Worm (Caenorhabditis elegans) whole organism, L2 larva: ENCODE measurements around the gene sid-5.

Experiments
- C34F6.9 ChIP-seq: fragments of 150-350 bp; optimal IDR thresholded peaks from 2 replicates; lab custom pipeline; 2014; ENCODE audit warnings: missing biosample characterization, missing genetic modification characterization
- F13H6.1 ChIP-seq: sonication (generic microtip); optimal IDR thresholded peaks from 2 replicates; lab custom pipeline; 2016; ENCODE audit warnings: missing genetic modification characterization, missing compliant biosample characterization
- R02D3.7 ChIP-seq: fragments of 150-350 bp; optimal IDR thresholded peaks from 2 replicates; lab custom pipeline; 2014; ENCODE audit warnings: missing biosample characterization, missing genetic modification characterization
- Y55F3AM.14 ChIP-seq: fragments of 200-800 bp; sonication (Bioruptor generic); optimal IDR thresholded peaks from 2 replicates; lab custom pipeline; 2018; ENCODE audit warnings: mild to moderate bottlenecking, missing genetic modification characterization, missing compliant biosample characterization
- ZK546.5 ChIP-seq: sonication (generic microtip); optimal IDR thresholded peaks from 2 replicates; lab custom pipeline; 2017; ENCODE audit warnings: missing biosample characterization, missing genetic modification characterization
- ama-1 ChIP-seq: fragments of 150-350 bp; optimal IDR thresholded peaks from 2 replicates; lab custom pipeline; 2018; ENCODE audit warnings: inconsistent platforms
- ceh-16 ChIP-seq: fragments of 150-350 bp; optimal IDR thresholded peaks from 2 replicates; lab custom pipeline; 2014; ENCODE audit warnings: missing biosample characterization, missing genetic modification characterization
- crh-2 ChIP-seq: sonication (generic microtip); optimal IDR thresholded peaks from 2 replicates; lab custom pipeline; 2017; ENCODE audit warnings: missing biosample characterization, missing genetic modification characterization
- egl-27 ChIP-seq: sonication (generic microtip); optimal IDR thresholded peaks from 3 replicates; lab custom pipeline; 2017; ENCODE audit warnings: missing biosample characterization, missing genetic modification reagents, missing genetic modification characterization
- elt-1 ChIP-seq: fragments of 150-350 bp; optimal IDR thresholded peaks from 2 replicates; lab custom pipeline; 2014; ENCODE audit warnings: missing biosample characterization, missing genetic modification characterization
- elt-3 ChIP-seq: sonication (generic microtip); optimal IDR thresholded peaks from 2 replicates; lab custom pipeline; 2017; ENCODE audit warnings: missing biosample characterization, missing genetic modification characterization
- fos-1 ChIP-seq: fragments of 150-350 bp; optimal IDR thresholded peaks from 2 replicates; lab custom pipeline; 2014; ENCODE audit warnings: missing biosample characterization, missing genetic modification characterization
- lin-13 ChIP-seq: fragments of 150-350 bp; optimal IDR thresholded peaks from 2 replicates; lab custom pipeline; 2014; ENCODE audit warnings: missing biosample characterization, missing genetic modification reagents, missing genetic modification characterization
- lsy-2 ChIP-seq, 2 experiments: fragments of 150-350 bp in 1 of 2; sonication (generic microtip) in 1 of 2; optimal IDR thresholded peaks; 2 replicates each; lab custom pipeline; 2014 to 2017; ENCODE audit warnings: missing biosample characterization in 2 of 2, missing genetic modification characterization in 2 of 2
- mab-5 ChIP-seq: fragments of 150-350 bp; optimal IDR thresholded peaks from 2 replicates; lab custom pipeline; 2014; ENCODE audit warnings: missing biosample characterization, missing genetic modification characterization
- nhr-10 ChIP-seq: sonication (generic microtip); optimal IDR thresholded peaks from 2 replicates; lab custom pipeline; 2017; ENCODE audit warnings: missing biosample characterization, missing genetic modification characterization
- nhr-11 ChIP-seq: fragments of 150-350 bp; optimal IDR thresholded peaks from 2 replicates; lab custom pipeline; 2014; ENCODE audit warnings: missing biosample characterization, missing genetic modification characterization
- nhr-12 ChIP-seq: fragments of 150-350 bp; optimal IDR thresholded peaks from 2 replicates; lab custom pipeline; 2014; ENCODE audit warnings: missing biosample characterization, missing genetic modification characterization
- nhr-129 ChIP-seq: fragments of 150-350 bp; optimal IDR thresholded peaks from 2 replicates; lab custom pipeline; 2014; ENCODE audit warnings: missing biosample characterization, missing genetic modification characterization
- nhr-21 ChIP-seq: fragments of 150-350 bp; optimal IDR thresholded peaks from 2 replicates; lab custom pipeline; 2014; ENCODE audit warnings: missing biosample characterization, missing genetic modification characterization
- nhr-237 ChIP-seq: fragments of 150-350 bp; optimal IDR thresholded peaks from 2 replicates; lab custom pipeline; 2014; ENCODE audit warnings: missing biosample characterization, missing genetic modification characterization
- nhr-25 ChIP-seq: fragments of 150-350 bp; sonication (generic microtip); optimal IDR thresholded peaks from 3 replicates; lab custom pipeline; 2014; ENCODE audit warnings: missing biosample characterization, missing genetic modification characterization
- nhr-6 ChIP-seq: fragments of 150-350 bp; optimal IDR thresholded peaks from 2 replicates; lab custom pipeline; 2014; ENCODE audit warnings: missing biosample characterization, missing genetic modification characterization
- nhr-77 ChIP-seq: fragments of 150-350 bp; optimal IDR thresholded peaks from 2 replicates; lab custom pipeline; 2014; ENCODE audit warnings: missing biosample characterization, missing genetic modification characterization
- peb-1 ChIP-seq: fragments of 150-350 bp; optimal IDR thresholded peaks from 2 replicates; lab custom pipeline; 2014; ENCODE audit warnings: missing biosample characterization, missing genetic modification characterization
- sem-4 ChIP-seq: fragments of 150-350 bp; optimal IDR thresholded peaks from 2 replicates; lab custom pipeline; 2014; ENCODE audit warnings: missing biosample characterization, missing genetic modification reagents, missing genetic modification characterization
- skn-1 ChIP-seq: sonication (generic microtip); optimal IDR thresholded peaks from 2 replicates; lab custom pipeline; 2017; ENCODE audit warnings: missing biosample characterization, missing genetic modification characterization
- sma-3 ChIP-seq: sonication (generic microtip); optimal IDR thresholded peaks from 2 replicates; lab custom pipeline; 2016; ENCODE audit warnings: missing genetic modification reagents, missing genetic modification characterization, missing compliant biosample characterization
- sma-9 ChIP-seq, 2 experiments: fragments of 150-350 bp in 1 of 2; sonication (generic microtip) in 1 of 2; optimal IDR thresholded peaks; 2 replicates each; lab custom pipeline; 2014 to 2016; ENCODE audit warnings: missing genetic modification characterization in 2 of 2, mild to moderate bottlenecking in 1 of 2, missing biosample characterization in 1 of 2, missing compliant biosample characterization in 1 of 2, missing genetic modification reagents in 1 of 2, moderate library complexity in 1 of 2
- snpc-4 ChIP-seq: fragments of 150-350 bp; optimal IDR thresholded peaks from 2 replicates; lab custom pipeline; 2014; ENCODE audit warnings: missing biosample characterization, missing genetic modification characterization
- unc-39 ChIP-seq: fragments of 150-350 bp; optimal IDR thresholded peaks from 2 replicates; lab custom pipeline; 2014; ENCODE audit warnings: missing biosample characterization, missing genetic modification characterization
- unc-55 ChIP-seq: fragments of 150-350 bp; sonication (generic microtip); optimal IDR thresholded peaks from 3 replicates; lab custom pipeline; 2014; ENCODE audit warnings: missing biosample characterization, missing genetic modification reagents, missing genetic modification characterization
- unc-62 ChIP-seq: fragments of 150-350 bp; optimal IDR thresholded peaks from 2 replicates; lab custom pipeline; 2014; ENCODE audit warnings: missing biosample characterization, missing genetic modification reagents, missing genetic modification characterization
- ztf-1 ChIP-seq: fragments of 200-800 bp; sonication (Bioruptor generic); conservative IDR thresholded peaks from 2 replicates; pipeline ENCODE4 v1.3.6; 2022; ENCODE audit warnings: missing genetic modification characterization, missing compliant biosample characterization
- ztf-4 ChIP-seq: fragments of 150-350 bp; optimal IDR thresholded peaks from 2 replicates; lab custom pipeline; 2014; ENCODE audit warnings: missing biosample characterization, missing genetic modification characterization

sid-5 gene

DNA sequence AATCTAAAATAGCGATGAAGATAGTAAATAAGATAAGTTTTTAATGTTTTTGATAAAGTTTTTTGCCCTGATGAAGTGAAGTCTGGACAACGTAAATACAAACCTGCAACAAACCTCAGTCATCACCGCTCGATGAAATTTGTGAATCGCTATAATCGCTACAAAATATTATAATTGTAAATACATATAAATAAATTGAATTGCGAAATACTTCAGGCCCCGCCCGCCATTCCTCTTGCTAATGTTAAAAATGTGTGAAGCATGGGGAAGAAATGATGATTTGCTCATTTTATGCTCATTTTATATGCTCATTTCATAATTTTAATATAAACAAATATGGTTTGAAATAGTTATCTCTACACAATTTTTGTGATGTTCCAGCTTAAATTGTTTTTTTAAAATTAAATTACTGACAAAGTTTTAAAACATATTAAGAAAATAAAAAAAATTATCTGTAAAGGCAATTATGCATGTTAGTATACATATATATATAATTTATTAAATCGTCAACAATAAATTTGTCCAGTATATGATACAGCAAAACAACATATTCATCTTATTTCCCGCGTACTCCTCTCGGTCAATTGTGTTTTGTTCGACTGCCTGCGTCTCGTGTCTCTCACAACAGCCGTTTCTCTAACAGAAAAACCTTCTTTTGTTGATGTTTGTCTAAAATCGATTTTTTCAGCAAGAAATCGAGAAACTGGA, at the start of gene sid-5:
TSS of gene sid-5 (plus strand) at position 658 of the 708 bp plus-strand sequence.
- TF ChIP-seq elt-3 (no peak), nhr-25 (peak; percentile 8), nhr-129 (tag; lab: Kevin White, UChicago) (peak; percentile 7)

DNA sequence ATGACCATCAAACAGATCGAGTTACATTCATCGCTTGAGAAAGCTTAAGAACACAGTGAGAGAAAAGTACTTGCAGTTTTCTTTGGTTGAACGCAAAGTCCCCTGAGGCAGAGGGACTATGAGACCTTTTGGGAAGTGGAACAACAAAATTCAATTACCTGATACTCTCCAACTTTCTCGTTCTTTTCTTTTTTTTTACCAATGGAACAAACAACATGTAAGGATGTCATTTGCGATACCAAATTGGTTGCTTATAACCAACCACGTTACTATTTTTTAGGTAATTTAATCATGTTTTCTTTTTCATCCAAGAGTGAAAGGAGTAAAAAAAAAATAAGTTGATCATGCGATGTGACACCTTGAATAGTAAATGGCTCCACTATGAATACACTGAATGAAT, 47.7 kb upstream of the sid-5 start:
- TF ChIP-seq snpc-4 = no peak
- TF ChIP-seq sma-9 (GFP tag; optimal IDR thresholded peaks at IDR 0.05; lab: Kevin White, UChicago) = peak; percentile 7
- TF ChIP-seq sma-9 (tag; optimal IDR thresholded peaks at IDR 0.05; lab: Kevin White, UChicago) = no peak
- no peak for TF ChIP-seq sem-4
- TF ChIP-seq egl-27 (tag; lab: Kevin White, UChicago) = no peak
- TF ChIP-seq F13H6.1 = no peak

DNA sequence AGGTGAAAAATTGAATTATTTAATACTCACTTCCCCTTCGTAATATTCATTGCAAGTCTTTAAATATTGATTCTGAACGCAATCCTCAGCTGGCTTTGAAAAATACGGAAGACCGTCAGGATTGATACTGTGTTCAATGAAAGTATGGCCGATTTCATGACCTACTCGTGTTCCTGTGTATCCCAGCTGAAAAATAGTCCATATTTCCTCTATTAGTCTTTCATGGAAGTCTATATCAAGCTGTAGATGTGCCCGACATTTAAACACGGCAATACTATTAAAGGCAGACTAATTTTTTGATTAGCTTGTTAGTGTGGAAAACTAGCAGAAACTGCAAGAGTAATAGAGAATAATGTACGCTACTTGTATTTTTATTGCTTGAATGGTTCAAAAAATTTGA, 43.0 kb upstream of the sid-5 start:
- TF ChIP-seq lin-13 (GFP tag; lab: Kevin White, UChicago) (no peak), ztf-4 (tag; lab: Kevin White, UChicago) (no peak), nhr-25 (no peak), peb-1 (tag; lab: Kevin White, UChicago) (no peak), nhr-6 (tag; lab: Kevin White, UChicago) (no peak), Y55F3AM.14 (GFP tag; lab: Kevin White, UChicago) (no peak), sem-4 (no peak), sma-3 (no peak), F13H6.1 (no peak), nhr-12 (no peak), sma-9 (GFP tag; optimal IDR thresholded peaks at IDR 0.05; lab: Kevin White, UChicago) (no peak), sma-9 (tag; optimal IDR thresholded peaks at IDR 0.05; lab: Kevin White, UChicago) (no peak), fos-1 (no peak), unc-55 (GFP tag; lab: Kevin White, UChicago) (no peak), unc-39 (tag; lab: Kevin White, UChicago) (no peak)

DNA sequence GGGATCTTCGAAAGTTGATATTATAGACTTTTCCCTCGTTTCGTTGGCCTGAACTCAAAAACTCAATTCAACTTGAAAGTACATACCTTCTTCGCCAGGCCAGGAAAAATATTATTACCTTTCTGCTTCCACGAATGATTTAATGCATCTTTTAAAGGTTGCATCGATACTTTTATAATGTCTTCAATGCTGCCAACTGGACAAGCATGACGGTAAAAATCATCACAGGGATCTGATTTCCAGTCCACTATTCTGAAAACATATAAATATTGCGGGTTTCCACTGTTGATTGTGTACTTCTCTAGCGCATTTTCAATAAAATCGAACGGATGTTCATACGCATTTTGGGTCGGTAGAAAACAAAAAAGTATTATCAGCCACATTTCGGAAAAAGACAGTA, 41.5 kb upstream of the sid-5 start, which contains the start of gene nep-4:
TSS of gene nep-4 (minus strand) at position 393 of the 400 bp plus-strand sequence.
- TF ChIP-seq ZK546.5 (tag; lab: Kevin White, UChicago) = no peak
- TF ChIP-seq R02D3.7 (tag; lab: Kevin White, UChicago) = no peak
- TF ChIP-seq peb-1 (tag; lab: Kevin White, UChicago) = no peak
- no peak for TF ChIP-seq nhr-11
- TF ChIP-seq ceh-16 (tag; lab: Kevin White, UChicago) = no peak
- no peak for TF ChIP-seq unc-39 (tag; lab: Kevin White, UChicago)
- TF ChIP-seq nhr-6 (tag; lab: Kevin White, UChicago) = no peak
- no peak for TF ChIP-seq elt-1 (tag; lab: Kevin White, UChicago)
- TF ChIP-seq unc-62 (GFP tag; lab: Kevin White, UChicago) = no peak

DNA sequence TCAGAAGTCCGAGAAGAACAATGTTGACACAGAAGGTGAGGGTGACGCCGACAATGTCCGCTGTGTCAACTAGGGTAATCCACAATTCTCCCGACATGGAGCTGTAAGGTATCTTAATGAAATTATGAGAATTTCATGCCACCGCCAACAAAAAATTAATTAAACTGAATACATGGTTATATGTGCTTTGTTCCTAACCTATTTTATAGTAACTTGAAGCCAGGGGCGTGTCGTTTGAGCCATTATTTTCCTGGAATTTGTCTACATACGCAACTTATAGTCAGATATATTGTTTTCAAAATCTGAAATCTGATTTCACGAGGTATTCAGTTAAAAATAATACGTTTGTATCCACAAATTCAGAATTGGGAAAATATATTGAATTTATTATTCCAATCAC, 38.7 kb upstream of the sid-5 start, which contains the start of gene odr-10:
TSS of gene odr-10 (minus strand) at position 101 of the 400 bp plus-strand sequence.
- no peak for TF ChIP-seq snpc-4
- no peak for TF ChIP-seq nhr-25
- TF ChIP-seq egl-27 (tag; lab: Kevin White, UChicago) = no peak
- TF ChIP-seq crh-2 = no peak
- no peak for TF ChIP-seq nhr-77 (tag; lab: Kevin White, UChicago)
- TF ChIP-seq unc-62 (GFP tag; lab: Kevin White, UChicago) = no peak
- no peak for TF ChIP-seq C34F6.9 (tag; lab: Kevin White, UChicago)
- TF ChIP-seq mab-5 (tag; lab: Kevin White, UChicago) = no peak
- TF ChIP-seq fos-1 = no peak
- no peak for TF ChIP-seq skn-1 (tag; lab: Kevin White, UChicago)
- TF ChIP-seq nhr-237 (tag; lab: Kevin White, UChicago) = no peak
- TF ChIP-seq sem-4 = no peak
- TF ChIP-seq sma-3 = no peak
- no peak for TF ChIP-seq R02D3.7 (tag; lab: Kevin White, UChicago)
- TF ChIP-seq lin-13 (GFP tag; lab: Kevin White, UChicago) = no peak
- no peak for TF ChIP-seq nhr-12
- no peak for TF ChIP-seq ama-1
- TF ChIP-seq elt-3 = no peak
- TF ChIP-seq F13H6.1 = no peak
- no peak for TF ChIP-seq ztf-1 (GFP tag; lab: Robert Waterston, UW)

DNA sequence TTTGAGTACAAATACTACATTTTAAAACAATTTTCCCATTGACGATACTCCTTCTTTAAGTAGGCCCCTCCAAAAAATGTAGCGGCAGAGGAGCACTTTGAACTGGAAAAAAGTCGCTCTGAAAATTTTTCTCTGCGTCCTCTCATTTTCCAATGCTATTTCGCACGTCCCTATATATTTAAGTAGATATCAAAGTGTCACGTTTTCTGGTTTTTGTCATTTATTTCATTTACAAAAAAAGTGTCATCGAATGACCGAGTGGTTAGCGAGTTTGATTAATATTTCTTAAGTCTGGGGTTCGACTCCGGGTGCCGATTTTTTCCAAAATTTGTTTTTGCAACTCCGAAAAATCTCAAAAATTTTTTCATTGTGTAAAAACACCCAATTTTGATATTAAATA, 37.6 kb upstream of the sid-5 start:
- TF ChIP-seq lsy-2 (tag; optimal IDR thresholded peaks at IDR 0.05; lab: Kevin White, UChicago) (no peak), ztf-1 (GFP tag; lab: Robert Waterston, UW) (no peak), ZK546.5 (tag; lab: Kevin White, UChicago) (no peak), F13H6.1 (no peak), nhr-11 (no peak), nhr-10 (tag; lab: Kevin White, UChicago) (no peak), elt-1 (tag; lab: Kevin White, UChicago) (no peak), skn-1 (tag; lab: Kevin White, UChicago) (no peak), unc-39 (tag; lab: Kevin White, UChicago) (no peak), snpc-4 (no peak), nhr-21 (tag; lab: Kevin White, UChicago) (no peak), nhr-129 (tag; lab: Kevin White, UChicago) (no peak)
- TF ChIP-seq, all 48 proteins: peak for 0
